Worm (Caenorhabditis elegans): ENCODE data around the gene Y26E6A.3.
A peak's percentile ranks its signal among the peaks of the same experiment; 100 is the strongest.

Gene Y26E6A.3

DNA sequence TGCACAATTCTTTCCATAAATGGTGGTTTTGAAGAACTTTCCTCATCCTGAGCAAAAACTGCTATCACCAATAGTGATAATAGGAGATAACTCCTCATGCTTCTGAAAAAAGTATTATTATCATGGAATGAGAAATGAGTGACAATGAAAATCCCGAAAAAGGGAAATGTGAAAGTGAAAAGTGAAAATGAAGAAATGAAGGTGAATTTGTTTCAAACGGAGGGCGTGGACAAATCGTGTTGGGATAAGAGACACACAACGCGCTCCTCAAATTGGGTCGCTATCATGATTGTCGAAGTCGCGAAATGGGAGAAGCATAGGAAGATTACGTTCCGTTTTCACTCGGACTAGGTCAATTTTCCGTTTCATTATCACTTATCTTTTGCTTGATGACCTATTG lies 45.6 kb downstream of the Y26E6A.3 start, which contains the start of gene M03B6.3:
TSS of gene M03B6.3 (minus strand) at position 102 of the 400 bp plus-strand sequence.
- TF ChIP-seq mep-1 (tag; optimal IDR thresholded peaks at IDR 0.05) (no peak), lsy-2 (tag; optimal IDR thresholded peaks at IDR 0.05) (no peak), ctbp-1 (GFP tag; IDR thresholded peaks at IDR 0.05) (no peak), attf-4 (tag; optimal IDR thresholded peaks at IDR 0.05) (no peak), nhr-41 (GFP tag; IDR thresholded peaks at IDR 0.05) (no peak), F37D6.2 (tag; optimal IDR thresholded peaks at IDR 0.05) (no peak)

DNA sequence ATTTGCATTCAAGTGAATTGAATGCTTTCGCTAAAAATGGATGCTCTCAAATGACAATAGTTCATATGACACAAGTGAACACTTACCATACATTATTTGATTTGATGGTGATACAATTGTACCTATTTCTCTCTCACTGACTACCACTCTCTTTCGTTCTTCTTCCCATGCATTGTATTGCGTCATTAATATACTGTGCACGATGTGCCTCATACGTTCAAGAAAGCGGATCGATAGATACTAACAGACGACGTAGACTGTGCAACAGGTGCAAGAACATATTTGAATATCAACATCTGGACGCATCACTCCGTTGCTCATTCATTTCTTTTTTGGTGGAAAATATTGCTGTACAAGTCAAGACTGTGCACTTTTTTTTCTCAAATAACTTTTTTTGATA lies 51.1 kb downstream of the Y26E6A.3 start, which contains the start of gene M03B6.4:
TSS of gene M03B6.4 (plus strand) at position 149 of the 400 bp plus-strand sequence.
- peak; percentile 30 for TF ChIP-seq aha-1 (tag)
- peak; percentile 23 for TF ChIP-seq nhr-28 (tag; optimal IDR thresholded peaks at IDR 0.05)
- no peak for TF ChIP-seq mes-2 (tag; optimal IDR thresholded peaks at IDR 0.05; ENCODE audit: poor library complexity, severe bottlenecking)
- no peak for TF ChIP-seq ceh-32 (tag; optimal IDR thresholded peaks at IDR 0.05; ENCODE audit: poor library complexity)
- no peak for TF ChIP-seq gei-8 (GFP tag; optimal IDR thresholded peaks at IDR 0.05)
- TF ChIP-seq hif-1 (tag; optimal IDR thresholded peaks at IDR 0.05), result no peak
- TF ChIP-seq nhr-102 (tag; optimal IDR thresholded peaks at IDR 0.05), result no peak
- no peak for TF ChIP-seq madf-5 (GFP tag; IDR thresholded peaks at IDR 0.05)
- TF ChIP-seq pqm-1 (tag; optimal IDR thresholded peaks at IDR 0.05), result peak; percentile 27
- no peak for TF ChIP-seq Y105C5A.15 (GFP tag; IDR thresholded peaks at IDR 0.05)
